Fruit fly (Drosophila melanogaster) Kc167 (cell line): ENCODE data around the gene viaf.

Experiments
- Myc ChIP-seq: fragments of >200 bp; optimal IDR thresholded peaks from 2 replicates; lab custom pipeline; 2017; ENCODE audit warnings: missing external identifiers
- Sin3A ChIP-seq: fragments of >200 bp; optimal IDR thresholded peaks from 2 replicates; lab custom pipeline; 2018; ENCODE audit warnings: missing external identifiers
- h ChIP-seq: fragments of >200 bp; optimal IDR thresholded peaks from 3 replicates; lab custom pipeline; 2018; ENCODE audit warnings: missing external identifiers
- insv ChIP-seq: fragments of >200 bp; optimal IDR thresholded peaks from 3 replicates; lab custom pipeline; 2018; ENCODE audit warnings: missing external identifiers
- psq ChIP-seq: fragments of >200 bp; optimal IDR thresholded peaks from 2 replicates; lab custom pipeline; 2017; ENCODE audit warnings: missing external identifiers
- ttk ChIP-seq: sonication (Bioruptor generic); optimal IDR thresholded peaks from 2 replicates; lab custom pipeline; 2017; ENCODE audit warnings: missing external identifiers

DNA sequence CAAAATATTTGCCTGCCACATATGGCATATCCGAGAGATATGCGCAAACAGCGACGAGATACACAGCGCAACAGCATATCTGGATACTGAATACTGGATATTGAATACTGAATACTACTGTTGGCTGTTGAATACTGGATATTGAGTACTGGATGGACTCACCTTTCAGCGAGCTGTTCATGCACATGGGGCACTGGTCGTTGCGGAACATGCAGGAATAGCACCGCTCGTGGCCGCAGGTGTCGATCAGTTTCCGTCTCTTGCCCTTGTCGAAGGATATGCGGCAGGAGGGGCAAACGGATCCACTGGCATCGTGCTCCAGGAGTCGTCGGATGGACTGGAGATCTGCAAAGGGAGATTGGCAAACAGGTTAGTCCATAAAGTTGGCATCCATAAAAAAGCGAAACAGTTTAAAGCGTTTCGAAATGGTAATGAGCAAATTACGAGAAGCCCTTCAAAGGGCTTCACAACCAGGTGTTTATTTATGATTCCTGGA lies 35.6 kb upstream of the viaf start:
- no peak for TF ChIP-seq psq (lab: Kevin White, UChicago)
- TF ChIP-seq insv (lab: Kevin White, UChicago), result no peak
- no peak for TF ChIP-seq Myc
- no peak for TF ChIP-seq ttk (lab: Kevin White, UChicago)
- TF ChIP-seq h, result no peak
- no peak for TF ChIP-seq Sin3A (lab: Kevin White, UChicago)
